Fruit fly (Drosophila melanogaster): Measurements from ENCODE around the gene Sfp24Bd.

The Sfp24Bd gene

DNA sequence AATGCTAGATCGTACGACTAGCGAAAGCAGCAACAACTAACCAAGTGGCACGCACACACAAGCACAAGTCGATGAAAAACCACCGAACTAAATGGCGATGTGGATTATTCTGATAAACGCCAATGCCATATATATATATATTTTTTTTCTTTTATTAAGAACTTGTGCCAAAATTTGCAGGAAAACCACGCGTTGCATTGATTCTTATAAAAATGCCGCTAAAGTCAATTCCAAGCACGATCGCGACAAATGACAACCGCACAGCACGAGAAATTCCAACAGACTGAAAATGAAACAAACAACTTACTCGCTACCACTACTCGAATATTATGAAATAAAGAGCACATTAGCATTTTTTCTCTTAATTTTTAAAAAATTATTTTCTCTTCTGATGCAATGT lies 12.3 kb downstream of the Sfp24Bd start, which contains the start of gene for (continued):
- TF ChIP-seq dmrt11E (tag; optimal IDR thresholded peaks at IDR 0.05) = no peak
- TF ChIP-seq sd (tag; optimal IDR thresholded peaks at IDR 0.05) = peak; percentile 47
- no peak for TF ChIP-seq Xrp1 (GFP tag; IDR thresholded peaks at IDR 0.05)
- no peak for TF ChIP-seq Xbp1 (GFP tag; optimal IDR thresholded peaks at IDR 0.05)
- no peak for TF ChIP-seq CG11247 (GFP tag; IDR thresholded peaks at IDR 0.05)
- no peak for TF ChIP-seq CG10959 (GFP tag; IDR thresholded peaks at IDR 0.05)
- TF ChIP-seq CG12744 (GFP tag; optimal IDR thresholded peaks at IDR 0.05) = no peak
- no peak for TF ChIP-seq Sox100B (GFP tag; optimal IDR thresholded peaks at IDR 0.05)
- peak; percentile 20 for TF ChIP-seq sens (GFP tag)
- TF ChIP-seq CG1233 (GFP tag; optimal IDR thresholded peaks at IDR 0.05) = no peak
- no peak for TF ChIP-seq CG15073 (GFP tag; optimal IDR thresholded peaks at IDR 0.05)
- no peak for TF ChIP-seq CG14441 (GFP tag; IDR thresholded peaks at IDR 0.05)
- no peak for TF ChIP-seq ac (GFP tag; optimal IDR thresholded peaks at IDR 0.05)
- no peak for TF ChIP-seq dmrt99B (tag; optimal IDR thresholded peaks at IDR 0.05)
- TF ChIP-seq CG16779 (GFP tag; IDR thresholded peaks at IDR 0.05) = no peak
- no peak for TF ChIP-seq CG33557 (GFP tag; optimal IDR thresholded peaks at IDR 0.05)
- TF ChIP-seq HmgD (GFP tag; optimal IDR thresholded peaks at IDR 0.05) = no peak
- TF ChIP-seq mirr (GFP tag; optimal IDR thresholded peaks at IDR 0.05) = no peak
- no peak for TF ChIP-seq sug (tag; optimal IDR thresholded peaks at IDR 0.05)
- TF ChIP-seq CG11504 (tag; optimal IDR thresholded peaks at IDR 0.05) = no peak
- no peak for TF ChIP-seq CG10543 (GFP tag; optimal IDR thresholded peaks at IDR 0.05)
- TF ChIP-seq knrl (GFP tag; IDR thresholded peaks at IDR 0.05; ENCODE audit: partially characterized antibody) = no peak
- no peak for TF ChIP-seq tap (tag; optimal IDR thresholded peaks at IDR 0.05)
- TF ChIP-seq NfI (GFP tag; optimal IDR thresholded peaks at IDR 0.05) = no peak
- TF ChIP-seq CG5953 (GFP tag; IDR thresholded peaks at IDR 0.05) = no peak
- no peak for TF ChIP-seq Stat92E (GFP tag; optimal IDR thresholded peaks at IDR 0.05)
- TF ChIP-seq kni (GFP tag; optimal IDR thresholded peaks at IDR 0.05) = no peak
- no peak for TF ChIP-seq unpg (GFP tag; optimal IDR thresholded peaks at IDR 0.05)
- TF ChIP-seq ewg (GFP tag; optimal IDR thresholded peaks at IDR 0.05) = no peak
- TF ChIP-seq Elba2 (GFP tag; optimal IDR thresholded peaks at IDR 0.05) = no peak
- no peak for TF ChIP-seq Dip3 (GFP tag; optimal IDR thresholded peaks at IDR 0.05)
- no peak for TF ChIP-seq CG10565 (GFP tag; optimal IDR thresholded peaks at IDR 0.05)
- 0 out of 3 replicates have a peak, but pooled peaks have one; percentile 31 for TF ChIP-seq CG2199 (GFP tag; IDR thresholded peaks at IDR 0.05)
- no peak for TF ChIP-seq slp2 (GFP tag; optimal IDR thresholded peaks at IDR 0.05)
- no peak for TF ChIP-seq Hr39 (optimal IDR thresholded peaks at IDR 0.05)
- TF ChIP-seq Jarid2 (GFP tag; optimal IDR thresholded peaks at IDR 0.05) = peak; percentile 96
- no peak for TF ChIP-seq p53 (GFP tag; optimal IDR thresholded peaks at IDR 0.05)
- peak; percentile 76 for TF ChIP-seq pfk (GFP tag; optimal IDR thresholded peaks at IDR 0.05)
- no peak for TF ChIP-seq Asciz (GFP tag; optimal IDR thresholded peaks at IDR 0.05)
- no peak for TF ChIP-seq D19B (GFP tag; optimal IDR thresholded peaks at IDR 0.05)
- TF ChIP-seq CG15011 (GFP tag; optimal IDR thresholded peaks at IDR 0.05) = no peak
- TF ChIP-seq CG12391 (tag; optimal IDR thresholded peaks at IDR 0.05) = no peak
- TF ChIP-seq Six4 (GFP tag; optimal IDR thresholded peaks at IDR 0.05) = no peak
- TF ChIP-seq Nf-YB (GFP tag; optimal IDR thresholded peaks at IDR 0.05) = no peak
- peak; percentile 38; the same call in 1 of the 2 replicates for TF ChIP-seq CG42726 (GFP tag; IDR thresholded peaks at IDR 0.05; ENCODE audit: partially characterized antibody)
- TF ChIP-seq zfh1 (GFP tag; IDR thresholded peaks at IDR 0.05) = no peak
- TF ChIP-seq Dll (GFP tag; IDR thresholded peaks at IDR 0.05; ENCODE audit: partially characterized antibody) = no peak
- TF ChIP-seq CG8765 (GFP tag; IDR thresholded peaks at IDR 0.05) = no peak
- peak; percentile 16 for TF ChIP-seq CG15601 (tag; optimal IDR thresholded peaks at IDR 0.05)
- no peak for TF ChIP-seq Lhr (GFP tag; optimal IDR thresholded peaks at IDR 0.05)
- no peak for TF ChIP-seq stc (GFP tag; IDR thresholded peaks at IDR 0.05)
